Fruit fly (Drosophila melanogaster): ENCODE data around the gene CG14435.
A peak's percentile ranks its signal among the peaks of the same experiment; 100 is the strongest.

CG14435 gene

dm6 chrX:6852574-6852973 is 8.9 kb upstream of the CG14435 start (continued):
- peak; percentile 69 for TF ChIP-seq CG6683 (GFP tag; optimal IDR thresholded peaks at IDR 0.05)
- no peak for TF ChIP-seq Kr (GFP tag; optimal IDR thresholded peaks at IDR 0.05)
- TF ChIP-seq aop (GFP tag; IDR thresholded peaks at IDR 0.05) = peak; percentile 78; the same call in 1 of the 2 replicates
- TF ChIP-seq CG10979 (tag; optimal IDR thresholded peaks at IDR 0.05) = peak; percentile 86
- TF ChIP-seq ERR (GFP tag; optimal IDR thresholded peaks at IDR 0.05) = peak; percentile 93
- TF ChIP-seq NC2β (GFP tag; optimal IDR thresholded peaks at IDR 0.05) = peak; percentile 87
- TF ChIP-seq CG33557 (GFP tag; optimal IDR thresholded peaks at IDR 0.05) = peak; percentile 75
- peak; percentile 93 for TF ChIP-seq zfh2 (GFP tag; optimal IDR thresholded peaks at IDR 0.05)
- peak; percentile 60 for TF ChIP-seq Hey (tag; optimal IDR thresholded peaks at IDR 0.05)
- no peak for TF ChIP-seq hbn (GFP tag; IDR thresholded peaks at IDR 0.05; ENCODE audit: partially characterized antibody)
- TF ChIP-seq CG17829 (tag; optimal IDR thresholded peaks at IDR 0.05) = peak; percentile 91
- peak; percentile 91 for TF ChIP-seq CG17359 (tag; optimal IDR thresholded peaks at IDR 0.05)
- TF ChIP-seq CG2875 (GFP tag; optimal IDR thresholded peaks at IDR 0.05) = peak; percentile 67
- peak; percentile 71 for TF ChIP-seq CG5953 (GFP tag; IDR thresholded peaks at IDR 0.05)
- TF ChIP-seq CG8290 (GFP tag; optimal IDR thresholded peaks at IDR 0.05) = peak; percentile 71
- peak; percentile 37 to 96 for TF ChIP-seq CG8290 (tag; optimal IDR thresholded peaks at IDR 0.05)
- TF ChIP-seq Ets97D (GFP tag; optimal IDR thresholded peaks at IDR 0.05) = peak; percentile 86
- TF ChIP-seq Ptx1 (GFP tag; IDR thresholded peaks at IDR 0.05) = peak; percentile 92
- peak; percentile 82 for TF ChIP-seq CG32772 (GFP tag; IDR thresholded peaks at IDR 0.05)
- TF ChIP-seq onecut (GFP tag; IDR thresholded peaks at IDR 0.05) = peak; percentile 83
- peak; percentile 94 for TF ChIP-seq B-H2 (GFP tag; optimal IDR thresholded peaks at IDR 0.05)
- TF ChIP-seq Bgb (GFP tag; IDR thresholded peaks at IDR 0.05; ENCODE audit: partially characterized antibody) = peak; percentile 41; the same call in 1 of the 2 replicates
- TF ChIP-seq CG12236 (GFP tag; optimal IDR thresholded peaks at IDR 0.05) = peak; percentile 76
- peak; percentile 91 for TF ChIP-seq ci (GFP tag; IDR thresholded peaks at IDR 0.05)
- peak; percentile 86 for TF ChIP-seq CG13775 (GFP tag; optimal IDR thresholded peaks at IDR 0.05)
- no peak for TF ChIP-seq ham (GFP tag; IDR thresholded peaks at IDR 0.05)
- TF ChIP-seq unpg (GFP tag; optimal IDR thresholded peaks at IDR 0.05) = peak; percentile 91
- TF ChIP-seq Hmr (GFP tag; optimal IDR thresholded peaks at IDR 0.05) = peak; percentile 91
- TF ChIP-seq CG2129 (GFP tag; IDR thresholded peaks at IDR 0.05; ENCODE audit: partially characterized antibody) = no peak
- TF ChIP-seq fd102C (GFP tag; optimal IDR thresholded peaks at IDR 0.05) = no peak
- peak; percentile 87 for TF ChIP-seq CG3847 (GFP tag; IDR thresholded peaks at IDR 0.05)
- 0 out of 3 replicates have a peak, but pooled peaks have one; percentile 44 for TF ChIP-seq gce (GFP tag; IDR thresholded peaks at IDR 0.05)
- TF ChIP-seq zen (tag; optimal IDR thresholded peaks at IDR 0.05) = peak; percentile 84
- peak; percentile 89 for TF ChIP-seq CG8924 (tag; optimal IDR thresholded peaks at IDR 0.05)
- TF ChIP-seq da (GFP tag; optimal IDR thresholded peaks at IDR 0.05) = peak; percentile 68
- no peak for TF ChIP-seq D (optimal IDR thresholded peaks at IDR 0.05)
- peak; percentile 81 for TF ChIP-seq D (GFP tag; optimal IDR thresholded peaks at IDR 0.05)
- TF ChIP-seq abd-A (tag; optimal IDR thresholded peaks at IDR 0.05) = peak; percentile 74
- peak; percentile 95 for TF ChIP-seq gem (tag; optimal IDR thresholded peaks at IDR 0.05)
- peak; percentile 73 for TF ChIP-seq CG8281 (tag; optimal IDR thresholded peaks at IDR 0.05)
- peak; percentile 94 for TF ChIP-seq CG30403 (GFP tag; optimal IDR thresholded peaks at IDR 0.05)
- peak; percentile 92 for TF ChIP-seq CG11504 (tag; optimal IDR thresholded peaks at IDR 0.05)
- TF ChIP-seq CG10431 (GFP tag; optimal IDR thresholded peaks at IDR 0.05) = peak; percentile 64
- peak; percentile 90 for TF ChIP-seq Max (GFP tag; optimal IDR thresholded peaks at IDR 0.05)
- peak; percentile 93 for TF ChIP-seq vvl (GFP tag; IDR thresholded peaks at IDR 0.05)
- TF ChIP-seq CG7556 (GFP tag; optimal IDR thresholded peaks at IDR 0.05) = peak; percentile 88
- peak; percentile 89 for TF ChIP-seq Xrp1 (GFP tag; IDR thresholded peaks at IDR 0.05)
- peak; percentile 84 for TF ChIP-seq rib (GFP tag; IDR thresholded peaks at IDR 0.05)
- TF ChIP-seq Gsc (GFP tag; IDR thresholded peaks at IDR 0.05) = no peak
- peak; percentile 85 to 92 for TF ChIP-seq Hr51 (GFP tag; optimal IDR thresholded peaks at IDR 0.05)
- peak; percentile 33; the same call in 1 of the 2 replicates for TF ChIP-seq CG43689 (GFP tag; IDR thresholded peaks at IDR 0.05)

Measured in whole organism, embryonic.